Worm (Caenorhabditis elegans) whole organism, young adult: ENCODE data around the gene C29E4.13.
"Not testable (repeated sequence)": the region's sequence is repeated elsewhere in the genome, so short reads cannot be mapped to it uniquely, and the experiment has no call there.

ENCODE experiments used
- C06A6.2 ChIP-seq: fragments of 200-800 bp; sonication (Bioruptor generic); conservative IDR thresholded peaks from 2 replicates; pipeline ENCODE4 v1.3.6; 2022; ENCODE audit warnings: missing genetic modification characterization, missing compliant biosample characterization
- F57A8.1 ChIP-seq: fragments of 200-800 bp; sonication (Bioruptor generic); optimal IDR thresholded peaks from 2 replicates; lab custom pipeline; 2018; ENCODE audit warnings: mild to moderate bottlenecking, missing genetic modification characterization, moderate library complexity, missing compliant biosample characterization
- K12H6.12 ChIP-seq: fragments of 200-800 bp; sonication (Bioruptor generic); optimal IDR thresholded peaks from 2 replicates; lab custom pipeline; 2018; ENCODE audit warnings: mild to moderate bottlenecking, missing genetic modification characterization, missing compliant biosample characterization
- T07F8.4 ChIP-seq: sonication (generic microtip); optimal IDR thresholded peaks from 2 replicates; lab custom pipeline; 2016; ENCODE audit warnings: mild to moderate bottlenecking, missing genetic modification characterization, moderate library complexity, missing compliant biosample characterization
- Y95B8A.8 ChIP-seq: fragments of 200-800 bp; sonication (Bioruptor generic); IDR thresholded peaks from 2 replicates; pipeline ENCODE4 v1.3.6; 2022; ENCODE audit warnings: missing genetic modification reagents, missing genetic modification characterization, missing compliant biosample characterization
- atf-7 ChIP-seq: sonication (generic microtip); optimal IDR thresholded peaks from 2 replicates; lab custom pipeline; 2017; ENCODE audit warnings: mild to moderate bottlenecking, missing genetic modification characterization, missing compliant biosample characterization
- dpff-1 ChIP-seq: sonication (generic microtip); optimal IDR thresholded peaks from 2 replicates; lab custom pipeline; 2017; ENCODE audit warnings: mild to moderate bottlenecking, missing genetic modification characterization, missing compliant biosample characterization
- efl-1 ChIP-seq: fragments of 150-350 bp; optimal IDR thresholded peaks from 2 replicates; lab custom pipeline; 2014; ENCODE audit warnings: missing biosample characterization, missing genetic modification reagents, missing genetic modification characterization
- xnd-1 ChIP-seq: sonication (generic microtip); optimal IDR thresholded peaks from 2 replicates; lab custom pipeline; 2016; ENCODE audit warnings: missing genotype, missing genetic modification reagents, missing genetic modification characterization, missing compliant biosample characterization
- ztf-22 ChIP-seq: fragments of 200-800 bp; sonication (Bioruptor generic); optimal IDR thresholded peaks from 2 replicates; lab custom pipeline; 2018; ENCODE audit warnings: mild to moderate bottlenecking, missing genetic modification characterization, moderate library complexity, missing compliant biosample characterization

- peak; percentile 54; the same call in 1 of the 2 replicates for TF ChIP-seq Y95B8A.8 (GFP tag; lab: Robert Waterston, UW)
- not testable (repeated sequence) for TF ChIP-seq efl-1 (GFP tag; lab: Kevin White, UChicago); F57A8.1 (GFP tag; lab: Kevin White, UChicago); C06A6.2 (GFP tag; lab: Robert Waterston, UW); ztf-22 (GFP tag; lab: Kevin White, UChicago); K12H6.12 (tag; lab: Kevin White, UChicago); xnd-1 (tag; lab: Kevin White, UChicago); dpff-1; T07F8.4 (tag; lab: Kevin White, UChicago); atf-7 (tag; lab: Kevin White, UChicago)
Measured at ce11 chrIII:7953688-7954313, 25.3 kb upstream of the C29E4.13 start.
